ENCODE assay signal across 4 worm cellular contexts in genomic region chrII:11455140-11455539, ce11.
TF ChIP-seq lines count a peak whose summit lies in the region.

No protein-coding gene starts in this region.

TF ChIP-seq in whole organism, L1 larva, 84 proteins besides CTCF, POLR2A, EP300 and RAD21:
- no peak for TF ChIP-seq fkh-4 (tag; optimal IDR thresholded peaks at IDR 0.05; lab: Kevin White, UChicago; ENCODE audit: borderline replicate concordance)
- no peak for TF ChIP-seq zip-4 (GFP tag; optimal IDR thresholded peaks at IDR 0.05; lab: Kevin White, UChicago)
- TF ChIP-seq isw-1 (GFP tag; IDR thresholded peaks at IDR 0.05; lab: Robert Waterston, UW), result no peak
- TF ChIP-seq ceh-63 (GFP tag; optimal IDR thresholded peaks at IDR 0.05; lab: Kevin White, UChicago), result no peak
- TF ChIP-seq grh-1 (GFP tag; IDR thresholded peaks at IDR 0.05; lab: Robert Waterston, UW), result 0 out of 2 replicates have a peak, but pooled peaks have one; percentile 6

TF ChIP-seq in whole organism, L4 larva, 104 proteins besides CTCF, POLR2A, EP300 and RAD21:
- TF ChIP-seq aha-1 (tag; lab: Kevin White, UChicago) (peak; percentile 13), madf-5 (GFP tag; IDR thresholded peaks at IDR 0.05; lab: Robert Waterston, UW) (no peak), rbr-2 (tag; optimal IDR thresholded peaks at IDR 0.05; lab: Kevin White, UChicago) (no peak), set-16 (GFP tag; IDR thresholded peaks at IDR 0.05; lab: Robert Waterston, UW) (peak; percentile 89), lim-7 (GFP tag; IDR thresholded peaks at IDR 0.05; lab: Robert Waterston, UW) (no peak), nhr-77 (tag; optimal IDR thresholded peaks at IDR 0.05; lab: Kevin White, UChicago) (no peak)

TF ChIP-seq in whole organism, midembryonic, 9 proteins besides CTCF, POLR2A, EP300 and RAD21:
- TF ChIP-seq flt-1 (GFP tag; IDR thresholded peaks at IDR 0.05; lab: Robert Waterston, UW) (0 out of 2 replicates have a peak, but pooled peaks have one; percentile 44), T22C8.4 (GFP tag; IDR thresholded peaks at IDR 0.05; lab: Robert Waterston, UW) (no peak), ztf-29 (GFP tag; IDR thresholded peaks at IDR 0.05; lab: Robert Waterston, UW) (no peak)

TF ChIP-seq in whole organism, young adult, 124 proteins besides CTCF, POLR2A, EP300 and RAD21:
- TF ChIP-seq F23B12.7 (tag; optimal IDR thresholded peaks at IDR 0.05; lab: Kevin White, UChicago; ENCODE audit: insufficient read depth) (no peak), nfyb-1 (GFP tag; IDR thresholded peaks at IDR 0.05; lab: Robert Waterston, UW) (0 out of 2 replicates have a peak, but pooled peaks have one; percentile 12), ztf-26 (tag; optimal IDR thresholded peaks at IDR 0.05; lab: Kevin White, UChicago) (no peak), ekl-4 (GFP tag; IDR thresholded peaks at IDR 0.05; lab: Robert Waterston, UW) (no peak), dox-1 (GFP tag; IDR thresholded peaks at IDR 0.05; lab: Robert Waterston, UW) (no peak), ztf-6 (GFP tag; IDR thresholded peaks at IDR 0.05; lab: Robert Waterston, UW) (no peak), hrde-1 (tag; optimal IDR thresholded peaks at IDR 0.05; lab: Kevin White, UChicago; ENCODE audit: borderline replicate concordance) (no peak), ceh-58 (GFP tag; IDR thresholded peaks at IDR 0.05; lab: Robert Waterston, UW) (0 out of 2 replicates have a peak, but pooled peaks have one; percentile 41), ztf-3 (GFP tag; optimal IDR thresholded peaks at IDR 0.05; lab: Kevin White, UChicago) (no peak), mxl-1 (tag; optimal IDR thresholded peaks at IDR 0.05; lab: Kevin White, UChicago) (no peak), egrh-3 (GFP tag; IDR thresholded peaks at IDR 0.05; lab: Robert Waterston, UW) (peak; percentile 75; the same call in 1 of the 2 replicates), sptf-2 (GFP tag; optimal IDR thresholded peaks at IDR 0.05; lab: Kevin White, UChicago) (no peak), nhr-90 (tag; optimal IDR thresholded peaks at IDR 0.05; lab: Kevin White, UChicago) (no peak), madf-3 (GFP tag; IDR thresholded peaks at IDR 0.05; lab: Robert Waterston, UW) (0 out of 2 replicates have a peak, but pooled peaks have one; percentile 12), zfh-2 (GFP tag; conservative IDR thresholded peaks at IDR 0.05; lab: Robert Waterston, UW) (peak; percentile 89), hmg-1.2 (GFP tag; IDR thresholded peaks at IDR 0.05; lab: Robert Waterston, UW) (no peak)
